Worm (Caenorhabditis elegans): Measurements from ENCODE around the gene C49F5.3.

C49F5.3 gene

ce11 chrX:12003969-12004368 lies 20.5 kb upstream of the C49F5.3 start (continued):
- peak; percentile 2 for TF ChIP-seq dve-1 (tag; optimal IDR thresholded peaks at IDR 0.05; ENCODE audit: insufficient read depth)
- TF ChIP-seq mdt-29 (GFP tag; IDR thresholded peaks at IDR 0.05) = no peak
- no peak for TF ChIP-seq jun-1 (tag; optimal IDR thresholded peaks at IDR 0.05)
- TF ChIP-seq zip-11 (GFP tag; IDR thresholded peaks at IDR 0.05) = no peak
- no peak for TF ChIP-seq nhr-42 (GFP tag; IDR thresholded peaks at IDR 0.05)
- TF ChIP-seq rbr-2 (tag; optimal IDR thresholded peaks at IDR 0.05) = no peak
- no peak for TF ChIP-seq zfp-2 (tag; optimal IDR thresholded peaks at IDR 0.05)
- TF ChIP-seq ctbp-1 (GFP tag; IDR thresholded peaks at IDR 0.05) = no peak

- TF ChIP-seq aha-1 (tag) (peak; percentile 2), nhr-48 (tag; optimal IDR thresholded peaks at IDR 0.05) (peak; percentile 2), pqm-1 (tag; optimal IDR thresholded peaks at IDR 0.05) (peak; percentile 67), daf-16 (GFP tag; optimal IDR thresholded peaks at IDR 0.05) (no peak), daf-16 (tag; optimal IDR thresholded peaks at IDR 0.05) (peak; percentile 38), nhr-28 (tag; optimal IDR thresholded peaks at IDR 0.05) (peak; percentile 64), mep-1 (tag; optimal IDR thresholded peaks at IDR 0.05) (no peak), hif-1 (tag; optimal IDR thresholded peaks at IDR 0.05) (peak in 1 of 2 experiments; percentile 22), php-3 (GFP tag; IDR thresholded peaks at IDR 0.05) (0 out of 2 replicates have a peak, but pooled peaks have one; percentile 28), hlh-11 (tag; optimal IDR thresholded peaks at IDR 0.05) (peak; percentile 57), arid-1 (GFP tag; conservative IDR thresholded peaks at IDR 0.05) (no peak), lin-1 (GFP tag; IDR thresholded peaks at IDR 0.05) (0 out of 2 replicates have a peak, but pooled peaks have one; percentile 20), dve-1 (tag; optimal IDR thresholded peaks at IDR 0.05; ENCODE audit: insufficient read depth) (peak; percentile 28), nhr-41 (GFP tag; IDR thresholded peaks at IDR 0.05) (no peak)
These were observed 18.2 kb upstream of the C49F5.3 start for ce11 chrX:12001600-12001999.

- TF ChIP-seq mdl-1 (tag; optimal IDR thresholded peaks at IDR 0.05) (no peak), daf-8 (GFP tag; IDR thresholded peaks at IDR 0.05) (no peak), daf-16 (GFP tag; optimal IDR thresholded peaks at IDR 0.05) (no peak), daf-16 (tag; optimal IDR thresholded peaks at IDR 0.05) (peak; percentile 41), dmd-6 (GFP tag; IDR thresholded peaks at IDR 0.05) (peak; percentile 55), aha-1 (tag) (peak; percentile 8), ZK546.5 (tag; optimal IDR thresholded peaks at IDR 0.05) (no peak), mes-2 (tag; optimal IDR thresholded peaks at IDR 0.05; ENCODE audit: poor library complexity, severe bottlenecking) (peak; percentile 3), pqm-1 (tag; optimal IDR thresholded peaks at IDR 0.05) (peak; percentile 40), hlh-11 (tag; optimal IDR thresholded peaks at IDR 0.05) (peak; percentile 0), nhr-48 (tag; optimal IDR thresholded peaks at IDR 0.05) (peak; percentile 30), dve-1 (tag; optimal IDR thresholded peaks at IDR 0.05; ENCODE audit: insufficient read depth) (peak; percentile 55)
These were observed 16.1 kb upstream of the C49F5.3 start for ce11 chrX:11999573-11999972.

- TF ChIP-seq dve-1 (tag; optimal IDR thresholded peaks at IDR 0.05; ENCODE audit: insufficient read depth) = peak; percentile 56
- no peak for TF ChIP-seq daf-16 (GFP tag; optimal IDR thresholded peaks at IDR 0.05)
- TF ChIP-seq daf-16 (tag; optimal IDR thresholded peaks at IDR 0.05) = peak; percentile 69
- peak; percentile 17 for TF ChIP-seq hlh-11 (tag; optimal IDR thresholded peaks at IDR 0.05)
- TF ChIP-seq dmd-8 (GFP tag; IDR thresholded peaks at IDR 0.05) = no peak
These were observed 13.2 kb upstream of the C49F5.3 start for ce11 chrX:11996606-11997005.

ce11 chrX:11994484-11994883 lies 11.1 kb upstream of the C49F5.3 start, which contains the start of gene C49F5.7:
Gene C49F5.7, plus strand, starts transcription at chrX:11994784.
- TF ChIP-seq hlh-30 (tag; optimal IDR thresholded peaks at IDR 0.05; ENCODE audit: insufficient read depth) (peak; percentile 14), nhr-48 (tag; optimal IDR thresholded peaks at IDR 0.05) (no peak), nhr-102 (tag; optimal IDR thresholded peaks at IDR 0.05) (no peak), attf-4 (tag; optimal IDR thresholded peaks at IDR 0.05) (no peak), daf-16 (GFP tag; optimal IDR thresholded peaks at IDR 0.05) (no peak), daf-16 (tag; optimal IDR thresholded peaks at IDR 0.05) (peak; percentile 8)

- TF ChIP-seq zag-1 (tag; optimal IDR thresholded peaks at IDR 0.05) (no peak), set-16 (GFP tag; IDR thresholded peaks at IDR 0.05) (no peak; the same call in 1 of the 2 replicates), spr-3 (GFP tag; optimal IDR thresholded peaks at IDR 0.05) (no peak), attf-4 (tag; optimal IDR thresholded peaks at IDR 0.05) (no peak), nhr-28 (tag; optimal IDR thresholded peaks at IDR 0.05) (no peak), nhr-6 (tag; optimal IDR thresholded peaks at IDR 0.05) (no peak), nhr-237 (tag; optimal IDR thresholded peaks at IDR 0.05) (no peak), dmd-9 (GFP tag; IDR thresholded peaks at IDR 0.05) (peak; percentile 57; the same call in 1 of the 2 replicates), nhr-48 (tag; optimal IDR thresholded peaks at IDR 0.05) (no peak), egl-27 (tag; optimal IDR thresholded peaks at IDR 0.05) (no peak), ceh-28 (tag; optimal IDR thresholded peaks at IDR 0.05) (no peak), nhr-102 (tag; optimal IDR thresholded peaks at IDR 0.05) (no peak), mep-1 (tag; optimal IDR thresholded peaks at IDR 0.05) (no peak), snpc-4 (tag; optimal IDR thresholded peaks at IDR 0.05) (no peak), F44E2.7 (GFP tag; IDR thresholded peaks at IDR 0.05) (no peak), mxl-3 (GFP tag; optimal IDR thresholded peaks at IDR 0.05) (no peak)
These were observed 9.9 kb upstream of the C49F5.3 start for ce11 chrX:11993327-11993726.
